Fruit fly (Drosophila melanogaster) whole organism, embryonic: Measurements from ENCODE around the gene CG2931.
A peak's percentile ranks its signal among the peaks of the same experiment; 100 is the strongest.

Source experiments
- Awh ChIP-seq: fragments of 200-800 bp; sonication (Bioruptor generic); IDR thresholded peaks from 2 replicates; pipeline ENCODE4, ENCODE4 v1.3.6; 2022; ENCODE audit warnings: missing biosample characterization, missing genetic modification characterization
- Blimp-1 ChIP-seq: fragments of 200-800 bp; sonication (Bioruptor generic); optimal IDR thresholded peaks from 3 replicates; lab custom pipeline; 2018; ENCODE audit warnings: missing biosample characterization, missing genetic modification characterization, mild to moderate bottlenecking, moderate library complexity, missing genetic modification reagents
- C15 ChIP-seq: fragments of 200-800 bp; sonication (Bioruptor generic); IDR thresholded peaks from 3 replicates; pipeline ENCODE4 v1.3.6; 2022; ENCODE audit warnings: missing biosample characterization, missing genetic modification characterization
- CG11398 ChIP-seq: fragments of 200-800 bp; sonication (Bioruptor generic); optimal IDR thresholded peaks from 2 replicates; lab custom pipeline; 2016; ENCODE audit warnings: missing biosample characterization, missing genetic modification characterization
- CG11456 ChIP-seq: fragments of 200-800 bp; sonication (Bioruptor generic); IDR thresholded peaks from 3 replicates; pipeline ENCODE4 v1.3.6; 2022; ENCODE audit warnings: missing biosample characterization, missing genetic modification characterization
- CG11723 ChIP-seq: fragments of 200-800 bp; sonication (Bioruptor generic); optimal IDR thresholded peaks from 2 replicates; lab custom pipeline; 2017; ENCODE audit warnings: missing biosample characterization, mild to moderate bottlenecking, missing genetic modification characterization
- CG12299 ChIP-seq: fragments of 200-800 bp; sonication (Bioruptor generic); optimal IDR thresholded peaks from 2 replicates; lab custom pipeline; 2018; ENCODE audit warnings: missing biosample characterization, mild to moderate bottlenecking, missing genetic modification characterization
- CG13624 ChIP-seq: fragments of 200-800 bp; sonication (Bioruptor generic); optimal IDR thresholded peaks from 2 replicates; lab custom pipeline; 2016; ENCODE audit warnings: missing biosample characterization, missing genetic modification characterization
- CG13894 ChIP-seq: fragments of 200-800 bp; sonication (Bioruptor generic); optimal IDR thresholded peaks from 3 replicates; lab custom pipeline; 2018; ENCODE audit warnings: missing biosample characterization, mild to moderate bottlenecking, missing genetic modification characterization, moderate library complexity
- CG14441 ChIP-seq: fragments of 200-800 bp; sonication (Bioruptor generic); IDR thresholded peaks from 2 replicates; pipeline ENCODE4 v1.3.6; 2022; ENCODE audit warnings: missing biosample characterization, missing genetic modification characterization
- CG15479 ChIP-seq: fragments of 200-800 bp; sonication (Bioruptor generic); optimal IDR thresholded peaks from 3 replicates; lab custom pipeline; 2019; ENCODE audit warnings: missing biosample characterization, mild to moderate bottlenecking, missing genetic modification characterization, moderate library complexity
- CG17328 ChIP-seq: fragments of 200-800 bp; sonication (Bioruptor generic); IDR thresholded peaks from 2 replicates; pipeline ENCODE4 v1.3.6; 2022; ENCODE audit warnings: missing biosample characterization, missing genetic modification characterization
- CG3065 ChIP-seq: fragments of 200-800 bp; sonication (Bioruptor generic); optimal IDR thresholded peaks from 2 replicates; lab custom pipeline; 2016; ENCODE audit warnings: missing biosample characterization, missing genetic modification characterization
- CG31365 ChIP-seq: fragments of 200-800 bp; sonication (Bioruptor generic); optimal IDR thresholded peaks from 2 replicates; lab custom pipeline; 2018; ENCODE audit warnings: missing biosample characterization, mild to moderate bottlenecking, missing genetic modification characterization
- CG33557 ChIP-seq: fragments of 200-800 bp; sonication (Bioruptor generic); optimal IDR thresholded peaks from 2 replicates; lab custom pipeline; 2019; ENCODE audit warnings: missing biosample characterization, mild to moderate bottlenecking, missing genetic modification characterization, moderate library complexity
- CG3847 ChIP-seq: fragments of 200-800 bp; sonication (Bioruptor generic); IDR thresholded peaks from 2 replicates; pipeline ENCODE4 v1.3.6; 2022; ENCODE audit warnings: missing biosample characterization, missing genetic modification characterization
- CG4424 ChIP-seq: fragments of 200-800 bp; sonication (Bioruptor generic); optimal IDR thresholded peaks from 3 replicates; lab custom pipeline; 2016; ENCODE audit warnings: missing biosample characterization, missing genetic modification characterization
- CG4617 ChIP-seq: fragments of 200-800 bp; sonication (Bioruptor generic); optimal IDR thresholded peaks from 3 replicates; lab custom pipeline; 2016; ENCODE audit warnings: missing biosample characterization, missing genetic modification characterization, borderline replicate concordance
- CG5245 ChIP-seq: fragments of 200-800 bp; sonication (Bioruptor generic); optimal IDR thresholded peaks from 3 replicates; lab custom pipeline; 2016; ENCODE audit warnings: missing biosample characterization, missing genetic modification characterization
- CG6813 ChIP-seq: fragments of 200-800 bp; sonication (Bioruptor generic); optimal IDR thresholded peaks from 2 replicates; lab custom pipeline; 2017; ENCODE audit warnings: missing biosample characterization, missing genetic modification characterization, mild to moderate bottlenecking, moderate library complexity, missing genetic modification reagents
- CG7372 ChIP-seq: fragments of 200-800 bp; sonication (Bioruptor generic); IDR thresholded peaks from 2 replicates; pipeline ENCODE4 v1.3.6; 2022; ENCODE audit warnings: missing biosample characterization, missing genetic modification characterization
- CG8765 ChIP-seq: fragments of 200-800 bp; sonication (Bioruptor generic); IDR thresholded peaks from 2 replicates; pipeline ENCODE4 v1.3.6; 2022; ENCODE audit warnings: missing biosample characterization, missing genetic modification characterization
- CG8924 ChIP-seq: fragments of 200-800 bp; optimal IDR thresholded peaks from 3 replicates; lab custom pipeline; 2019; ENCODE audit warnings: missing biosample characterization, mild to moderate bottlenecking, missing genetic modification characterization, moderate library complexity
- CG9437 ChIP-seq: fragments of 200-800 bp; sonication (Bioruptor generic); optimal IDR thresholded peaks from 2 replicates; lab custom pipeline; 2018; ENCODE audit warnings: missing biosample characterization, mild to moderate bottlenecking, missing genetic modification characterization
- CG9876 ChIP-seq: fragments of 200-800 bp; sonication (Bioruptor generic); optimal IDR thresholded peaks from 2 replicates; lab custom pipeline; 2016; ENCODE audit warnings: missing biosample characterization, missing genetic modification characterization
- Dip3 ChIP-seq: fragments of 200-800 bp; sonication (Bioruptor generic); optimal IDR thresholded peaks from 3 replicates; lab custom pipeline; 2016; ENCODE audit warnings: missing biosample characterization, missing genetic modification characterization
- Ets65A ChIP-seq: fragments of 200-800 bp; sonication (Bioruptor generic); peaks from one replicate; lab custom pipeline; 2016; ENCODE audit warnings: missing biosample characterization, missing genetic modification characterization
- H15 ChIP-seq: fragments of 200-800 bp; sonication (Bioruptor generic); IDR thresholded peaks from 3 replicates; pipeline ENCODE4 v1.3.6; 2022; ENCODE audit warnings: missing biosample characterization, missing genetic modification characterization
- Hr51 ChIP-seq, 2 experiments: fragments of 200-800 bp; sonication (Bioruptor generic); optimal IDR thresholded peaks; 2 replicates in 1 of 2; 3 replicates in 1 of 2; lab custom pipeline; 2016 to 2018; ENCODE audit warnings: missing biosample characterization in 2 of 2, missing genetic modification characterization in 2 of 2, mild to moderate bottlenecking in 1 of 2, moderate library complexity in 1 of 2
- Lpt ChIP-seq: fragments of >200 bp; optimal IDR thresholded peaks from 2 replicates; lab custom pipeline; 2018; ENCODE audit warnings: missing biosample characterization, missing genetic modification characterization
- NfI ChIP-seq: fragments of 200-800 bp; sonication (Bioruptor generic); optimal IDR thresholded peaks from 3 replicates; lab custom pipeline; 2018; ENCODE audit warnings: missing biosample characterization, mild to moderate bottlenecking, missing genetic modification characterization, moderate library complexity
- Optix ChIP-seq: fragments of 200-800 bp; sonication (Bioruptor generic); IDR thresholded peaks from 3 replicates; pipeline ENCODE4 v1.3.6; 2022; ENCODE audit warnings: missing biosample characterization, missing genetic modification characterization
- Pdp1 ChIP-seq, 2 experiments: fragments of 200-800 bp; sonication (Bioruptor generic); optimal IDR thresholded peaks; 3 replicates each; lab custom pipeline; 2016; ENCODE audit warnings: missing biosample characterization in 2 of 2, missing genetic modification characterization in 2 of 2, mild to moderate bottlenecking in 1 of 2, moderate library complexity in 1 of 2
- Xrp1 ChIP-seq: fragments of 200-800 bp; sonication (Bioruptor generic); IDR thresholded peaks from 2 replicates; pipeline ENCODE4 v1.3.6; 2022; ENCODE audit warnings: missing biosample characterization, missing genetic modification characterization
- ab ChIP-seq: fragments of 200-800 bp; sonication (Bioruptor generic); optimal IDR thresholded peaks from 2 replicates; lab custom pipeline; 2016; ENCODE audit warnings: missing biosample characterization, missing genetic modification characterization
- bowl ChIP-seq: fragments of 200-800 bp; sonication (Bioruptor generic); IDR thresholded peaks from 2 replicates; pipeline ENCODE4 v1.3.6; 2022; ENCODE audit warnings: missing biosample characterization, missing genetic modification characterization
- chm ChIP-seq: fragments of 200-800 bp; sonication (Bioruptor generic); IDR thresholded peaks from 2 replicates; pipeline ENCODE4 v1.3.6; 2022; ENCODE audit warnings: missing biosample characterization, missing genetic modification characterization
- crc ChIP-seq: fragments of 200-800 bp; sonication (Bioruptor generic); optimal IDR thresholded peaks from 2 replicates; lab custom pipeline; 2016; ENCODE audit warnings: missing biosample characterization, missing genetic modification characterization
- da ChIP-seq: fragments of 200-800 bp; sonication (Bioruptor generic); optimal IDR thresholded peaks from 2 replicates; lab custom pipeline; 2016; ENCODE audit warnings: missing biosample characterization, missing genetic modification characterization
- eyg ChIP-seq: fragments of 200-800 bp; sonication (Bioruptor generic); optimal IDR thresholded peaks from 3 replicates; lab custom pipeline; 2016; ENCODE audit warnings: missing biosample characterization, missing genetic modification characterization
- gro ChIP-seq: fragments of 200-800 bp; sonication (Bioruptor generic); optimal IDR thresholded peaks from 2 replicates; lab custom pipeline; 2016; ENCODE audit warnings: missing biosample characterization, missing genetic modification characterization
- gsb ChIP-seq: fragments of 200-800 bp; sonication (Bioruptor generic); IDR thresholded peaks from 2 replicates; pipeline ENCODE4 v1.3.6; 2022; ENCODE audit warnings: missing biosample characterization, missing genetic modification characterization
- ham ChIP-seq: fragments of 200-800 bp; sonication (Bioruptor generic); IDR thresholded peaks from 2 replicates; pipeline ENCODE4 v1.3.6; 2022; ENCODE audit warnings: missing biosample characterization, missing genetic modification characterization
- hbn ChIP-seq: fragments of 200-800 bp; sonication (Bioruptor generic); IDR thresholded peaks from 2 replicates; pipeline ENCODE4 v1.3.6; 2022; ENCODE audit warnings: missing biosample characterization, missing genetic modification characterization; ENCODE audit not compliant: partially characterized antibody
- jigr1 ChIP-seq: fragments of 200-800 bp; sonication (Bioruptor generic); IDR thresholded peaks from 3 replicates; pipeline ENCODE4 v1.3.6; 2022; ENCODE audit warnings: missing biosample characterization, missing genetic modification characterization
- mirr ChIP-seq: fragments of 200-800 bp; sonication (Bioruptor generic); optimal IDR thresholded peaks from 3 replicates; lab custom pipeline; 2018; ENCODE audit warnings: missing biosample characterization, mild to moderate bottlenecking, missing genetic modification characterization
- mld ChIP-seq: fragments of 200-800 bp; sonication (Bioruptor generic); IDR thresholded peaks from 3 replicates; pipeline ENCODE4 v1.3.6; 2022; ENCODE audit warnings: missing biosample characterization, missing genetic modification characterization; ENCODE audit not compliant: partially characterized antibody
- oc ChIP-seq: fragments of 200-800 bp; sonication (Bioruptor generic); optimal IDR thresholded peaks from 2 replicates; lab custom pipeline; 2018; ENCODE audit warnings: missing biosample characterization, mild to moderate bottlenecking, missing genetic modification characterization, moderate library complexity
- pnt ChIP-seq: fragments of 200-800 bp; sonication (Bioruptor generic); optimal IDR thresholded peaks from 3 replicates; lab custom pipeline; 2016; ENCODE audit warnings: missing biosample characterization, missing genetic modification characterization
- vvl ChIP-seq: fragments of 200-800 bp; sonication (Bioruptor generic); IDR thresholded peaks from 2 replicates; pipeline ENCODE4 v1.3.6; 2022; ENCODE audit warnings: missing biosample characterization, missing genetic modification characterization
- zen ChIP-seq: fragments of 200-800 bp; sonication (Bioruptor generic); optimal IDR thresholded peaks from 3 replicates; lab custom pipeline; 2018; ENCODE audit warnings: missing biosample characterization, mild to moderate bottlenecking, missing genetic modification characterization, moderate library complexity

The CG2931 gene

dm6 chr3R:5568590-5568989 lies at the start of gene CG2931, which contains the start of gene Rheb (continued):
- TF ChIP-seq chm (GFP tag; lab: Robert Waterston, UW) = 0 out of 2 replicates have a peak, but pooled peaks have one; percentile 12
- no peak for TF ChIP-seq C15 (GFP tag; lab: Robert Waterston, UW)
- TF ChIP-seq CG12299 = peak; percentile 41
- TF ChIP-seq CG6813 (GFP tag; lab: Kevin White, UChicago) = no peak
- TF ChIP-seq hbn (GFP tag; lab: Robert Waterston, UW) = peak; percentile 73
- no peak for TF ChIP-seq CG11398 (GFP tag; lab: Kevin White, UChicago)
- peak; percentile 39; the same call in 1 of the 3 replicates for TF ChIP-seq Optix
- peak; percentile 77 for TF ChIP-seq CG4424 (GFP tag; lab: Kevin White, UChicago)
- TF ChIP-seq da (GFP tag; lab: Kevin White, UChicago) = no peak
- TF ChIP-seq H15 (GFP tag; lab: Robert Waterston, UW) = 0 out of 3 replicates have a peak, but pooled peaks have one; percentile 40
- TF ChIP-seq NfI (GFP tag; lab: Kevin White, UChicago) = peak; percentile 69
- TF ChIP-seq Ets65A (GFP tag; lab: Kevin White, UChicago) = peak; percentile 94
- peak; percentile 59 for TF ChIP-seq Awh (GFP tag; lab: Robert Waterston, UW)
- TF ChIP-seq CG11723 (GFP tag; lab: Kevin White, UChicago) = peak; percentile 8
- TF ChIP-seq CG31365 = no peak
- TF ChIP-seq mld = no peak
- peak; percentile 30 for TF ChIP-seq CG13624 (GFP tag; lab: Kevin White, UChicago)
- peak; percentile 74 for TF ChIP-seq vvl (GFP tag; lab: Robert Waterston, UW)
- TF ChIP-seq crc (GFP tag; lab: Kevin White, UChicago) = no peak
- TF ChIP-seq eyg = no peak
- no peak for TF ChIP-seq Lpt (GFP tag; lab: Kevin White, UChicago)
- TF ChIP-seq Dip3 (GFP tag; lab: Kevin White, UChicago) = peak; percentile 53
- TF ChIP-seq CG14441 = peak; percentile 79
- peak; percentile 49 for TF ChIP-seq CG17328 (GFP tag; lab: Robert Waterston, UW)
- peak; percentile 5 for TF ChIP-seq CG9437 (GFP tag; lab: Kevin White, UChicago)
- no peak for TF ChIP-seq ham
- TF ChIP-seq zen (tag; lab: Kevin White, UChicago) = peak; percentile 62
- TF ChIP-seq CG7372 (GFP tag; lab: Robert Waterston, UW) = peak; percentile 24; the same call in 1 of the 2 replicates
- peak; percentile 87 for TF ChIP-seq CG4617 (GFP tag; lab: Kevin White, UChicago)
- TF ChIP-seq CG13894 = peak; percentile 63
- no peak for TF ChIP-seq CG8765 (GFP tag; lab: Robert Waterston, UW)
- TF ChIP-seq CG5245 (GFP tag; lab: Kevin White, UChicago) = peak; percentile 23
- no peak for TF ChIP-seq gsb (GFP tag; lab: Robert Waterston, UW)
- TF ChIP-seq Hr51 (GFP tag; optimal IDR thresholded peaks at IDR 0.05; lab: Kevin White, UChicago) = peak; percentile 53 to 63
- TF ChIP-seq ab (GFP tag; lab: Kevin White, UChicago) = no peak
- TF ChIP-seq CG15479 (GFP tag; lab: Kevin White, UChicago) = peak; percentile 51
- TF ChIP-seq Blimp-1 (GFP tag; lab: Kevin White, UChicago) = peak; percentile 60
- no peak for TF ChIP-seq CG9876 (GFP tag; lab: Kevin White, UChicago)
- 0 out of 3 replicates have a peak, but pooled peaks have one; percentile 28 for TF ChIP-seq CG11456 (GFP tag; lab: Robert Waterston, UW)
- TF ChIP-seq pnt (GFP tag; lab: Kevin White, UChicago) = peak; percentile 46
- TF ChIP-seq CG8924 = peak; percentile 72
- peak; percentile 78 for TF ChIP-seq CG3847 (GFP tag; lab: Robert Waterston, UW)
- TF ChIP-seq Pdp1 (GFP tag; optimal IDR thresholded peaks at IDR 0.05; lab: Kevin White, UChicago) = peak; percentile 44 to 67
- TF ChIP-seq CG3065 = no peak
- no peak for TF ChIP-seq mirr
- TF ChIP-seq jigr1 = no peak
- TF ChIP-seq Xrp1 (GFP tag; lab: Robert Waterston, UW) = peak; percentile 81
- no peak for TF ChIP-seq bowl (GFP tag; lab: Robert Waterston, UW)
- no peak for TF ChIP-seq oc
- TF ChIP-seq gro (GFP tag; lab: Kevin White, UChicago) = peak; percentile 44
- peak; percentile 44 for TF ChIP-seq CG33557
